Worm (Caenorhabditis elegans) whole organism, young adult: Measurements from ENCODE around the gene gcy-11.

Experiments
- B0336.3 ChIP-seq: fragments of 200-800 bp; sonication (Bioruptor generic); IDR thresholded peaks from 2 replicates; pipeline ENCODE4 v1.3.6; 2022; ENCODE audit warnings: missing genetic modification characterization, missing compliant biosample characterization
- C17E4.6 ChIP-seq: fragments of 200-800 bp; sonication (Bioruptor generic); IDR thresholded peaks from 2 replicates; pipeline ENCODE4 v1.3.6; 2022; ENCODE audit warnings: missing genetic modification reagents, missing genetic modification characterization, missing compliant biosample characterization
- D2030.7 ChIP-seq: fragments of 200-800 bp; sonication (Bioruptor generic); IDR thresholded peaks from 2 replicates; pipeline ENCODE4 v1.3.6; 2022; ENCODE audit warnings: missing genetic modification reagents, missing genetic modification characterization, missing compliant biosample characterization
- F10E7.11 ChIP-seq: sonication (generic microtip); optimal IDR thresholded peaks from 2 replicates; lab custom pipeline; 2017; ENCODE audit warnings: mild to moderate bottlenecking, missing genetic modification characterization, moderate library complexity, missing compliant biosample characterization
- F39B2.1 ChIP-seq: fragments of 200-800 bp; sonication (Bioruptor generic); IDR thresholded peaks from 2 replicates; pipeline ENCODE4 v1.3.6; 2022; ENCODE audit warnings: missing genetic modification reagents, missing genetic modification characterization, missing compliant biosample characterization
- K11D2.4 ChIP-seq: fragments of 200-800 bp; sonication (Bioruptor generic); IDR thresholded peaks from 2 replicates; pipeline ENCODE4 v1.3.6; 2022; ENCODE audit warnings: missing genetic modification reagents, missing genetic modification characterization, missing compliant biosample characterization
- T07F8.4 ChIP-seq: sonication (generic microtip); optimal IDR thresholded peaks from 2 replicates; lab custom pipeline; 2016; ENCODE audit warnings: mild to moderate bottlenecking, missing genetic modification characterization, moderate library complexity, missing compliant biosample characterization
- T26A5.8 ChIP-seq: sonication (generic microtip); optimal IDR thresholded peaks from 2 replicates; lab custom pipeline; 2016; ENCODE audit warnings: missing genetic modification characterization, missing compliant biosample characterization
- Y53F4B.3 ChIP-seq: fragments of 200-800 bp; sonication (Bioruptor generic); IDR thresholded peaks from 2 replicates; pipeline ENCODE4 v1.3.6; 2022; ENCODE audit warnings: missing genetic modification reagents, missing genetic modification characterization, missing compliant biosample characterization
- Y53G8AR.9 ChIP-seq: fragments of 200-800 bp; sonication (Bioruptor generic); conservative IDR thresholded peaks from 2 replicates; pipeline ENCODE4 v1.3.6; 2022; ENCODE audit warnings: missing genetic modification reagents, missing genetic modification characterization, missing compliant biosample characterization
- Y56A3A.18 ChIP-seq: fragments of 200-800 bp; sonication (Bioruptor generic); IDR thresholded peaks from 2 replicates; pipeline ENCODE4 v1.3.6; 2022; ENCODE audit warnings: missing genetic modification reagents, missing genetic modification characterization, missing compliant biosample characterization
- Y95B8A.8 ChIP-seq: fragments of 200-800 bp; sonication (Bioruptor generic); IDR thresholded peaks from 2 replicates; pipeline ENCODE4 v1.3.6; 2022; ENCODE audit warnings: missing genetic modification reagents, missing genetic modification characterization, missing compliant biosample characterization
- ZK185.1 ChIP-seq: sonication (generic microtip); optimal IDR thresholded peaks from 2 replicates; lab custom pipeline; 2016; ENCODE audit warnings: mild to moderate bottlenecking, missing genetic modification characterization, missing compliant biosample characterization; ENCODE audit not compliant: poor library complexity, severe bottlenecking
- ama-1 ChIP-seq, 3 experiments: fragments of 150-350 bp in 1 of 3; sonication (generic microtip) in 2 of 3; optimal IDR thresholded peaks; 2 replicates each; lab custom pipeline; 2014 to 2018; ENCODE audit warnings: missing biosample characterization in 2 of 3, missing genetic modification characterization in 2 of 3, missing genetic modification reagents in 2 of 3
- aptf-2 ChIP-seq: fragments of 200-800 bp; sonication (Bioruptor generic); conservative IDR thresholded peaks from 2 replicates; pipeline ENCODE4 v1.3.6; 2022; ENCODE audit warnings: missing genetic modification reagents, missing genetic modification characterization, missing compliant biosample characterization
- aptf-3 ChIP-seq: fragments of 200-800 bp; sonication (Bioruptor generic); IDR thresholded peaks from 2 replicates; pipeline ENCODE4 v1.3.6; 2022; ENCODE audit warnings: missing genetic modification characterization, missing compliant biosample characterization
- athp-1 ChIP-seq: sonication (generic microtip); optimal IDR thresholded peaks from 2 replicates; lab custom pipeline; 2017; ENCODE audit warnings: mild to moderate bottlenecking, missing genetic modification characterization, missing compliant biosample characterization
- attf-6 ChIP-seq: fragments of 200-800 bp; sonication (Bioruptor generic); IDR thresholded peaks from 2 replicates; pipeline ENCODE4 v1.3.6; 2022; ENCODE audit warnings: missing genetic modification reagents, missing genetic modification characterization, missing compliant biosample characterization
- cebp-1 ChIP-seq, 2 experiments: fragments of 200-800 bp in 1 of 2; sonication (Bioruptor generic) in 1 of 2; sonication (generic microtip) in 1 of 2; IDR thresholded peaks in 1 of 2; optimal IDR thresholded peaks in 1 of 2; 2 replicates each; pipeline versions ENCODE4 v1.3.6 to Lab custom; 2017 to 2022; ENCODE audit warnings: missing compliant biosample characterization in 2 of 2, missing genetic modification characterization in 2 of 2, mild to moderate bottlenecking in 1 of 2, missing genetic modification reagents in 1 of 2, moderate library complexity in 1 of 2
- ceh-100 ChIP-seq: fragments of 200-800 bp; sonication (Bioruptor generic); IDR thresholded peaks from 2 replicates; pipeline ENCODE4 v1.3.6; 2022; ENCODE audit warnings: missing genetic modification reagents, missing genetic modification characterization, missing compliant biosample characterization
- ceh-27 ChIP-seq: fragments of 200-800 bp; sonication (Bioruptor generic); optimal IDR thresholded peaks from 2 replicates; lab custom pipeline; 2018; ENCODE audit warnings: mild to moderate bottlenecking, missing genetic modification characterization, moderate library complexity, missing compliant biosample characterization
- ceh-40 ChIP-seq: fragments of 200-800 bp; sonication (Bioruptor generic); IDR thresholded peaks from 2 replicates; pipeline ENCODE4 v1.3.6; 2022; ENCODE audit warnings: missing genetic modification characterization, missing compliant biosample characterization
- ceh-58 ChIP-seq: fragments of 200-800 bp; sonication (Bioruptor generic); IDR thresholded peaks from 2 replicates; pipeline ENCODE4 v1.3.6; 2022; ENCODE audit warnings: missing genetic modification characterization, missing compliant biosample characterization
- ceh-91 ChIP-seq: fragments of 200-800 bp; sonication (Bioruptor generic); IDR thresholded peaks from 2 replicates; pipeline ENCODE4 v1.3.6; 2022; ENCODE audit warnings: missing genetic modification reagents, missing genetic modification characterization, missing compliant biosample characterization
- die-1 ChIP-seq: sonication (generic microtip); optimal IDR thresholded peaks from 2 replicates; lab custom pipeline; 2016; ENCODE audit warnings: missing genotype, mild to moderate bottlenecking, missing genetic modification characterization, missing compliant biosample characterization
- dpff-1 ChIP-seq: sonication (generic microtip); optimal IDR thresholded peaks from 2 replicates; lab custom pipeline; 2017; ENCODE audit warnings: mild to moderate bottlenecking, missing genetic modification characterization, missing compliant biosample characterization
- him-1 ChIP-seq: sonication (generic microtip); optimal IDR thresholded peaks from 2 replicates; lab custom pipeline; 2016; ENCODE audit warnings: missing genotype, missing genetic modification reagents, missing genetic modification characterization, missing compliant biosample characterization
- hmg-1.2 ChIP-seq: fragments of 200-800 bp; sonication (Bioruptor generic); IDR thresholded peaks from 2 replicates; pipeline ENCODE4 v1.3.6; 2022; ENCODE audit warnings: missing genetic modification reagents, missing genetic modification characterization, missing compliant biosample characterization
- hrde-1 ChIP-seq: sonication (generic microtip); optimal IDR thresholded peaks from 2 replicates; lab custom pipeline; 2016; ENCODE audit warnings: missing genetic modification characterization, mild to moderate bottlenecking, missing compliant biosample characterization, moderate library complexity, missing genotype, missing genetic modification reagents, borderline replicate concordance
- let-607 ChIP-seq, 2 experiments: fragments of 200-800 bp in 1 of 2; sonication (Bioruptor generic) in 1 of 2; sonication (generic microtip) in 1 of 2; optimal IDR thresholded peaks; 2 replicates each; lab custom pipeline; 2016 to 2018; ENCODE audit warnings: mild to moderate bottlenecking in 2 of 2, missing compliant biosample characterization in 2 of 2, missing genetic modification characterization in 2 of 2, moderate library complexity in 2 of 2, missing genotype in 1 of 2
- lin-35 ChIP-seq, 3 experiments: fragments of 150-350 bp in 2 of 3; sonication (generic microtip) in 1 of 3; optimal IDR thresholded peaks; 2 replicates each; lab custom pipeline; 2014 to 2018; ENCODE audit warnings: missing biosample characterization in 3 of 3, missing genetic modification characterization in 3 of 3, missing genetic modification reagents in 3 of 3
- lin-40 ChIP-seq: sonication (generic microtip); optimal IDR thresholded peaks from 2 replicates; lab custom pipeline; 2016; ENCODE audit warnings: missing genetic modification characterization, mild to moderate bottlenecking, missing compliant biosample characterization, missing genotype, missing genetic modification reagents
- lir-1 ChIP-seq: fragments of 200-800 bp; sonication (Bioruptor generic); conservative IDR thresholded peaks from 2 replicates; pipeline ENCODE4 v1.3.6; 2022; ENCODE audit warnings: missing genetic modification reagents, missing genetic modification characterization, missing compliant biosample characterization
- madf-3 ChIP-seq: fragments of 200-800 bp; sonication (Bioruptor generic); IDR thresholded peaks from 2 replicates; pipeline ENCODE4 v1.3.6; 2022; ENCODE audit warnings: missing genetic modification reagents, missing genetic modification characterization, missing compliant biosample characterization
- madf-8 ChIP-seq: fragments of 200-800 bp; sonication (Bioruptor generic); conservative IDR thresholded peaks from 2 replicates; pipeline ENCODE4 v1.3.6; 2022; ENCODE audit warnings: missing genetic modification reagents, missing genetic modification characterization, missing compliant biosample characterization
- sdz-38 ChIP-seq: sonication (generic microtip); optimal IDR thresholded peaks from 2 replicates; lab custom pipeline; 2016; ENCODE audit warnings: missing genotype, missing genetic modification characterization, missing compliant biosample characterization
- snpc-1.3 ChIP-seq: sonication (generic microtip); optimal IDR thresholded peaks from 2 replicates; lab custom pipeline; 2017; ENCODE audit warnings: missing genetic modification characterization, mild to moderate bottlenecking, missing compliant biosample characterization, antibody characterized with exemption, moderate library complexity, missing genotype, missing genetic modification reagents; ENCODE audit not compliant: insufficient read depth
- snpc-4 ChIP-seq, 5 experiments: fragments of 150-350 bp in 1 of 5; sonication (generic microtip) in 4 of 5; optimal IDR thresholded peaks; 2 replicates each; lab custom pipeline; 2014 to 2018; ENCODE audit warnings: missing genetic modification characterization in 5 of 5, missing biosample characterization in 3 of 5, antibody characterized with exemption in 2 of 5, mild to moderate bottlenecking in 2 of 5, missing compliant biosample characterization in 2 of 5, missing genotype in 2 of 5, moderate library complexity in 2 of 5, missing genetic modification reagents in 1 of 5
- somi-1 ChIP-seq: fragments of 200-800 bp; sonication (Bioruptor generic); optimal IDR thresholded peaks from 2 replicates; lab custom pipeline; 2018; ENCODE audit warnings: mild to moderate bottlenecking, missing genetic modification characterization, missing compliant biosample characterization
- sptf-2 ChIP-seq: fragments of 200-800 bp; sonication (Bioruptor generic); optimal IDR thresholded peaks from 2 replicates; lab custom pipeline; 2018; ENCODE audit warnings: mild to moderate bottlenecking, missing genetic modification characterization, missing compliant biosample characterization
- zim-3 ChIP-seq: sonication (generic microtip); optimal IDR thresholded peaks from 2 replicates; lab custom pipeline; 2017; ENCODE audit warnings: mild to moderate bottlenecking, missing genetic modification characterization, moderate library complexity, missing compliant biosample characterization

Gene gcy-11

DNA sequence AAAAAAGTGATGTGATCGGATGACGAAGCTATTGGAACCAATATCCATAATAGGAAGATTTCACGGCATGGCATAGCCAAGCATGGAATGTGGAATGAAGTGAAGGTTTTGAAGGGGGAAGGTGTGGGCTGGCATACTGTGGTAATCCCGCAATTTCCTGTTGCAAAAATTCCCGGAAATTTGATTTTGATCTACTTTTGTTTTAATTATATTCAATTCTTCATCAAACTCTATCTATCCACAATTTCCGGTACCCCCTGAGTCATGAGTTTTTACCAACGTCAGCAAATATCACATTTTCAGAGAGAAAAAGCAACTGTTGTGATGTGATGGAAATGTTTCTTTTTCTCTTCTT is at the start of gene gcy-11:
gcy-11 (minus strand) TSS at position 101 of the 355 bp plus-strand sequence.
- TF ChIP-seq Y95B8A.8 (GFP tag; lab: Robert Waterston, UW) (no peak), ceh-58 (GFP tag; lab: Robert Waterston, UW) (no peak), lin-40 (tag; lab: Kevin White, UChicago) (no peak), ceh-40 (GFP tag; lab: Robert Waterston, UW) (no peak)

DNA sequence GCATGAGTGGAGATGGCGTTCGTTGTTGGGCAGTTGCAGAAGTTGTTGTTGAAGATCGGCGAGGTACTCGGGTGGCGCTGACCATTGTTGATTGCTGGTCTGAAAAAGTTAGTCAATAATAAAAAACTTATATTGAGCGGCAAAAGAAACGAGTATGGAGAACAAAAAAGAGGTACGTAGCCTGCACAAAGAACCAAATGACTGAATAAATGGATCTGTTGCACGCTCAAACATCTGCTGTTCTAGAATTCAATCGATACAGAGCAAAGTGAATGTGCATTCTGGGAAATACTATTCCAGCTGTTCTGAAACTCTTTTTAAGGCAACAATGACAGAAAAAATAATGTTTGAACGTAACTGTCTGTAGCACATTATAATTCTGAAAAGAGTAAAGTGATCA is 45.3 kb upstream of the gcy-11 start, which contains the start of gene lido-2:
lido-2 (minus strand) TSS at position 101 of the 400 bp plus-strand sequence.
- TF ChIP-seq F39B2.1 (no peak), die-1 (tag; lab: Kevin White, UChicago) (no peak), Y56A3A.18 (GFP tag; lab: Robert Waterston, UW) (no peak), ama-1 (optimal IDR thresholded peaks at IDR 0.05; lab: Kevin White, UChicago) (no peak), ama-1 (GFP tag; optimal IDR thresholded peaks at IDR 0.05; lab: Kevin White, UChicago) (no peak), D2030.7 (GFP tag; lab: Robert Waterston, UW) (no peak), madf-3 (no peak), ceh-27 (GFP tag; lab: Kevin White, UChicago) (no peak), zim-3 (tag; lab: Kevin White, UChicago) (no peak), aptf-2 (GFP tag; lab: Robert Waterston, UW) (no peak), sdz-38 (tag; lab: Kevin White, UChicago) (no peak), T26A5.8 (no peak)

DNA sequence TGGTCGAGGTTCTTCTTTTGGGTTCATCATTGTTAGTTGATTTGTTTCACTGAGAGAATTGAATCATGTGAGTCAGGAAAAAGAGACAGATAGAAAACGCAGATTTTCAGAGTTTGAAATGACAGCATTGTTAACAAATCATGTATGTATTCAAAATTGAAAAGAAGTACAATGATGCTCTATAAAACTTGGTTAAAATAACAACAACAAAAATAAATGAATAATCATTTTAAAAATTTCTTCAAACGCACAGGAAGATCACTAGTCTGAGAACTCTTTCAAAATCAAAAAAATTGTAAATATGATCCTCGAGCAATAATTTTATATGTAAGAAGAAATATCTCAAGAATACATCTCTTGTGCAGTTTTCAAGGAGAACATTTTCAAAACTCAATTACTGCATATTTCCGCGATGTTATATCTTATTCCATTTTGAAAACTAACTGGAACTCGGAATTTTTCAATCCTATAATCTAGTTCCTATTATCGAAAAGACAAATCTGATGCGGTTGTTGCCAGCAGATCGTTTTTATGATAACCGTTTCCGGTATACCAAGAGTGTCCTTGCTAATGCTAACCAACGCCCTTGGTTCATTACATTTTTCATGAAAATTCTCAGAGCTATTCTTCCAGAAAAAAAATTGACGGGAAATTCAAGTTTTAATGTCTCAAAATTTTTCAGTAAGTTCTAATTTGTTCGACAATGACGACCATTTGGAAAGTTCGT is 41.3 kb upstream of the gcy-11 start, which contains the start of gene lido-1:
lido-1 (minus strand) TSS at position 51 of the 727 bp plus-strand sequence.
- TF ChIP-seq ZK185.1: no peak
- TF ChIP-seq Y95B8A.8 (GFP tag; lab: Robert Waterston, UW): no peak
- no peak for TF ChIP-seq attf-6 (GFP tag; lab: Robert Waterston, UW)
- TF ChIP-seq sptf-2: no peak
- TF ChIP-seq madf-8 (GFP tag; lab: Robert Waterston, UW): no peak
- TF ChIP-seq Y53F4B.3 (GFP tag; lab: Robert Waterston, UW): no peak
- no peak for TF ChIP-seq somi-1 (GFP tag; lab: Kevin White, UChicago)
- no peak for TF ChIP-seq ceh-100 (GFP tag; lab: Robert Waterston, UW)
- no peak for TF ChIP-seq hmg-1.2 (GFP tag; lab: Robert Waterston, UW)
- no peak for TF ChIP-seq C17E4.6 (GFP tag; lab: Robert Waterston, UW)
- TF ChIP-seq T07F8.4 (tag; lab: Kevin White, UChicago): no peak
- TF ChIP-seq T26A5.8: no peak
- no peak for TF ChIP-seq cebp-1 (GFP tag; IDR thresholded peaks at IDR 0.05; lab: Robert Waterston, UW)
- TF ChIP-seq cebp-1 (tag; optimal IDR thresholded peaks at IDR 0.05; lab: Kevin White, UChicago): no peak
- TF ChIP-seq snpc-4 (GFP tag; optimal IDR thresholded peaks at IDR 0.05; lab: Kevin White, UChicago): no peak
- no peak for TF ChIP-seq snpc-4 (tag; optimal IDR thresholded peaks at IDR 0.05; lab: Kevin White, UChicago)
- TF ChIP-seq, all 124 proteins: peak for 0

DNA sequence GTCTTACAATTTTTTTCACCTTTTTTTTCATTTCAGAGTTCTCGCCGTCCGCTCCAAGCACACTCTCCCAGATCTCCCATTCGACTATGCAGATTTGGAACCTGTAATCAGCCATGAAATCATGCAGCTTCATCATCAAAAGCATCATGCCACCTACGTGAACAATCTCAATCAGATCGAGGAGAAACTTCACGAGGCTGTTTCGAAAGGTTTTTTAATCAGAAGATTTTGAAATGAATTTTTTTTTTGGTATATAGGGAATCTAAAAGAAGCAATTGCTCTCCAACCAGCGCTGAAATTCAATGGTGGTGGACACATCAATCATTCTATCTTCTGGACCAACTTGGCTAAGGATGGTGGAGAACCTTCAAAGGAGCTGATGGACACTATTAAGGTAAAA is 37.8 kb upstream of the gcy-11 start, which contains the start of gene C08A9.3:
C08A9.3 (minus strand) TSS at position 101 of the 400 bp plus-strand sequence.
- TF ChIP-seq K11D2.4 (GFP tag; lab: Robert Waterston, UW) (no peak), B0336.3 (no peak), Y53G8AR.9 (GFP tag; lab: Robert Waterston, UW) (no peak), lir-1 (no peak), attf-6 (GFP tag; lab: Robert Waterston, UW) (no peak), ceh-91 (GFP tag; lab: Robert Waterston, UW) (no peak), F10E7.11 (tag; lab: Kevin White, UChicago) (no peak), aptf-3 (GFP tag; lab: Robert Waterston, UW) (no peak), lin-35 (GFP tag; optimal IDR thresholded peaks at IDR 0.05; lab: Kevin White, UChicago) (no peak), athp-1 (tag; lab: Kevin White, UChicago) (no peak), let-607 (tag; optimal IDR thresholded peaks at IDR 0.05; lab: Kevin White, UChicago) (no peak), aptf-2 (GFP tag; lab: Robert Waterston, UW) (no peak), hrde-1 (tag; lab: Kevin White, UChicago) (no peak), dpff-1 (tag; lab: Kevin White, UChicago) (no peak), C17E4.6 (GFP tag; lab: Robert Waterston, UW) (no peak), snpc-1.3 (tag; lab: Kevin White, UChicago) (no peak), madf-8 (GFP tag; lab: Robert Waterston, UW) (no peak), him-1 (tag; lab: Kevin White, UChicago) (no peak)
